Fruit fly (Drosophila melanogaster): ENCODE measurements around the gene Ptpmeg.

dm6 chr3L:316784-317183 lies 11.1 kb upstream of the Ptpmeg start, which contains the start of gene ddbt:
- TF ChIP-seq CG18011 (GFP tag; optimal IDR thresholded peaks at IDR 0.05), result no peak
- TF ChIP-seq sug (tag; optimal IDR thresholded peaks at IDR 0.05), result no peak
- no peak for TF ChIP-seq Hr78 (GFP tag; optimal IDR thresholded peaks at IDR 0.05)
- TF ChIP-seq CG12155 (GFP tag; optimal IDR thresholded peaks at IDR 0.05), result no peak
- TF ChIP-seq Atf6 (GFP tag; IDR thresholded peaks at IDR 0.05), result no peak
- TF ChIP-seq Vsx1 (GFP tag; optimal IDR thresholded peaks at IDR 0.05), result no peak
- no peak for TF ChIP-seq dati (GFP tag; IDR thresholded peaks at IDR 0.05)
- no peak for TF ChIP-seq gt (GFP tag; IDR thresholded peaks at IDR 0.05)
- TF ChIP-seq Rx (GFP tag; IDR thresholded peaks at IDR 0.05), result no peak
- TF ChIP-seq Mad (GFP tag; optimal IDR thresholded peaks at IDR 0.05), result no peak
- TF ChIP-seq CG13424 (tag; optimal IDR thresholded peaks at IDR 0.05), result no peak

Data from whole organism, embryonic.